Worm (Caenorhabditis elegans) whole organism, late embryonic: Measurements from ENCODE around the gene R02D5.7.

Experiments
- C08G9.2 ChIP-seq: sonication (generic microtip); optimal IDR thresholded peaks from 2 replicates; lab custom pipeline; 2016; ENCODE audit warnings: mild to moderate bottlenecking, missing genetic modification characterization, moderate library complexity, missing compliant biosample characterization
- F13H6.1 ChIP-seq: sonication (generic microtip); optimal IDR thresholded peaks from 2 replicates; lab custom pipeline; 2016; ENCODE audit warnings: missing genetic modification characterization, missing compliant biosample characterization
- ama-1 ChIP-seq: fragments of 150-350 bp; optimal IDR thresholded peaks from 2 replicates; lab custom pipeline; 2014
- ceh-14 ChIP-seq: sonication (generic microtip); optimal IDR thresholded peaks from 2 replicates; lab custom pipeline; 2016; ENCODE audit warnings: missing genotype, missing genetic modification characterization, missing compliant biosample characterization
- ceh-22 ChIP-seq: sonication (generic microtip); optimal IDR thresholded peaks from 2 replicates; lab custom pipeline; 2017; ENCODE audit warnings: missing biosample characterization, missing genetic modification characterization
- ceh-30 ChIP-seq: fragments of 150-350 bp; optimal IDR thresholded peaks from 2 replicates; lab custom pipeline; 2014; ENCODE audit warnings: missing biosample characterization, missing genetic modification characterization
- ceh-31 ChIP-seq: sonication (generic microtip); optimal IDR thresholded peaks from 2 replicates; lab custom pipeline; 2016; ENCODE audit warnings: missing genetic modification characterization, missing compliant biosample characterization
- ceh-34 ChIP-seq: sonication (generic microtip); optimal IDR thresholded peaks from 2 replicates; lab custom pipeline; 2016; ENCODE audit warnings: mild to moderate bottlenecking, missing genetic modification characterization, missing compliant biosample characterization
- ceh-45 ChIP-seq: fragments of 200-800 bp; sonication (Bioruptor generic); IDR thresholded peaks from 2 replicates; pipeline ENCODE4 v1.3.6; 2022; ENCODE audit warnings: missing genetic modification reagents, missing genetic modification characterization, missing compliant biosample characterization
- ceh-48 ChIP-seq: sonication (generic microtip); optimal IDR thresholded peaks from 2 replicates; lab custom pipeline; 2016; ENCODE audit warnings: missing genetic modification characterization, inconsistent platforms, missing compliant biosample characterization
- ceh-6 ChIP-seq: fragments of 200-800 bp; sonication (Bioruptor generic); optimal IDR thresholded peaks from 2 replicates; lab custom pipeline; 2018; ENCODE audit warnings: mild to moderate bottlenecking, missing genetic modification characterization, missing compliant biosample characterization
- elt-2 ChIP-seq: sonication (generic microtip); optimal IDR thresholded peaks from 2 replicates; lab custom pipeline; 2016; ENCODE audit warnings: missing genetic modification reagents, missing genetic modification characterization, missing compliant biosample characterization
- ets-4 ChIP-seq: sonication (generic microtip); optimal IDR thresholded peaks from 2 replicates; lab custom pipeline; 2016; ENCODE audit warnings: missing genetic modification characterization, missing compliant biosample characterization
- gmeb-2 ChIP-seq: sonication (generic microtip); optimal IDR thresholded peaks from 2 replicates; lab custom pipeline; 2016; ENCODE audit warnings: missing genetic modification characterization, inconsistent platforms, missing compliant biosample characterization
- hlh-13 ChIP-seq: fragments of 200-800 bp; sonication (Bioruptor generic); optimal IDR thresholded peaks from 2 replicates; lab custom pipeline; 2018; ENCODE audit warnings: mild to moderate bottlenecking, missing genetic modification characterization, missing compliant biosample characterization
- hlh-8 ChIP-seq: sonication (generic microtip); optimal IDR thresholded peaks from 2 replicates; lab custom pipeline; 2016; ENCODE audit warnings: missing genotype, missing genetic modification characterization, missing compliant biosample characterization
- mec-3 ChIP-seq: sonication (generic microtip); optimal IDR thresholded peaks from 2 replicates; lab custom pipeline; 2016; ENCODE audit warnings: borderline replicate concordance, missing genetic modification characterization, missing compliant biosample characterization
- nfya-1 ChIP-seq: sonication (generic microtip); optimal IDR thresholded peaks from 2 replicates; lab custom pipeline; 2017; ENCODE audit warnings: missing genetic modification characterization, mild to moderate bottlenecking, missing compliant biosample characterization, antibody characterized with exemption, moderate library complexity
- nhr-11 ChIP-seq: fragments of 150-350 bp; optimal IDR thresholded peaks from 2 replicates; lab custom pipeline; 2014; ENCODE audit warnings: missing biosample characterization, missing genetic modification characterization
- odd-2 ChIP-seq: sonication (generic microtip); optimal IDR thresholded peaks from 2 replicates; lab custom pipeline; 2017; ENCODE audit warnings: antibody characterized with exemption, mild to moderate bottlenecking, missing genetic modification characterization, missing compliant biosample characterization
- pax-1 ChIP-seq: fragments of 150-350 bp; optimal IDR thresholded peaks from 2 replicates; lab custom pipeline; 2014; ENCODE audit warnings: missing biosample characterization, missing genetic modification characterization
- pha-2 ChIP-seq: sonication (generic microtip); optimal IDR thresholded peaks from 2 replicates; lab custom pipeline; 2017; ENCODE audit warnings: mild to moderate bottlenecking, missing genetic modification characterization, missing compliant biosample characterization
- pqm-1 ChIP-seq: sonication (generic microtip); optimal IDR thresholded peaks from 2 replicates; lab custom pipeline; 2016; ENCODE audit warnings: missing genetic modification characterization, missing compliant biosample characterization
- sox-4 ChIP-seq: sonication (generic microtip); optimal IDR thresholded peaks from 2 replicates; lab custom pipeline; 2017; ENCODE audit warnings: mild to moderate bottlenecking, missing genetic modification characterization, inconsistent platforms, missing compliant biosample characterization
- tbx-2 ChIP-seq: sonication (generic microtip); optimal IDR thresholded peaks from 2 replicates; lab custom pipeline; 2016; ENCODE audit warnings: missing genetic modification characterization, missing compliant biosample characterization
- unc-42 ChIP-seq: sonication (generic microtip); optimal IDR thresholded peaks from 2 replicates; lab custom pipeline; 2016; ENCODE audit warnings: missing genotype, missing genetic modification characterization, missing compliant biosample characterization
- unc-86 ChIP-seq: sonication (generic microtip); optimal IDR thresholded peaks from 2 replicates; lab custom pipeline; 2016; ENCODE audit warnings: missing genetic modification characterization, missing compliant biosample characterization
- ztf-16 ChIP-seq: sonication (generic microtip); optimal IDR thresholded peaks from 2 replicates; lab custom pipeline; 2017; ENCODE audit warnings: missing genetic modification characterization, missing compliant biosample characterization

Gene R02D5.7

DNA sequence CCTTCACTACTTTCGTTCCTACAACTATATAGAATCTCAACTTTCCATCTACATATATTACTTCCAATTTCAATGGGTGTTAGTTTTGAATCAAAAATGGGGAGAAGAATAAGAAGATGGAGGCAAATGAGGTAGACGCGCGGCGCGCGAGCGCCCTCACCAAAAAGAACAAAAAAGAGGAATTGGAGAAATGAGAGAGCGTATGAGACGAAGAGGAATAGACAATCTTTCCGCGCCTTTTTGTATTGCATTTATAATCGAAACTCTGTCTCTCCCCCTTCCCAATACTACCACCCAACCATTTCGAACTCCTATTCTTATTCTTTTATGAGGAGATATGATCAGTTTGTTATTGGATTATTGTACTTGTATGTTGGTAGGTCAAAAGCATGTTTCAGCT lies 19.3 kb upstream of the R02D5.7 start:
- TF ChIP-seq ceh-45 (GFP tag; lab: Robert Waterston, UW): no peak
- peak; percentile 15 for TF ChIP-seq ceh-31 (tag; lab: Kevin White, UChicago)

DNA sequence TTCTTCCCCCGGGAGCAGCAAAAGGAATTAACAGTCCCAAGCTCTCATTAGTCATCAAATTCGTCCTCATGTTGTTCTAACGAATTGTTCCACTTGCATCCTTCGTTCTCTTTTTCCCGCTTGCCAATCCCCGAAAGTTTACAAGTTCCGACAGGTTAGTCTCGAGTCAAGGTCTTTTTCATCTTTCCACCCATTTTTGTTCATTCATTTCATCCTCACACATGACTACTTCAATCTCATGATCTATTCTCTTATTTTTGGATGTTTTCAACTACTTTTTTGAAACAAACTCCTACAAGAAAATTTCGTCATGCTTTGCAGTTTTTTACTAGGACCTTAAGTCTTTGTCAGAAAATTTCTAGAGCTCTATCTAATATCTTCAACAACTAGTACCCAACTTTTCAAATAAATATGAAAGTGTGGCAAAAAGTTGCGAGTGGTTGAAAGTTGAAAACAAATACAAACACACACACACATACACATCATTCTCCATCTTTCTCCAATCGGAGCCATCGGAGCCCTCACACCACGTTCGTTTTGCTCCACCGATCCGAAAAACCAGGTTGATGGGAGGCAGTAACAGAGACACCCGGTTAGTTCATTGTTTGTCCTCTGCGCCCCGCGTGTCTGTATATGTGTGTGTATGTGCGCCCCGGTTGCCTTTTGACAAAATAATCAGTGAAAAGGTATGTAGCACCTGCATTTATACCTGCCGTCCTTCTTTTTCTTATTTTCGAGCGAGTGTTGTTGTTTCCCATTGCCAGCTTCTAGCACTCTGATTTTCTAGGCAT lies 18.0 kb upstream of the R02D5.7 start:
- no peak for TF ChIP-seq ztf-16 (tag; lab: Kevin White, UChicago)
- TF ChIP-seq unc-86 (tag; lab: Kevin White, UChicago): no peak
- no peak for TF ChIP-seq unc-42 (tag; lab: Kevin White, UChicago)
- TF ChIP-seq odd-2 (tag; lab: Kevin White, UChicago): no peak

DNA sequence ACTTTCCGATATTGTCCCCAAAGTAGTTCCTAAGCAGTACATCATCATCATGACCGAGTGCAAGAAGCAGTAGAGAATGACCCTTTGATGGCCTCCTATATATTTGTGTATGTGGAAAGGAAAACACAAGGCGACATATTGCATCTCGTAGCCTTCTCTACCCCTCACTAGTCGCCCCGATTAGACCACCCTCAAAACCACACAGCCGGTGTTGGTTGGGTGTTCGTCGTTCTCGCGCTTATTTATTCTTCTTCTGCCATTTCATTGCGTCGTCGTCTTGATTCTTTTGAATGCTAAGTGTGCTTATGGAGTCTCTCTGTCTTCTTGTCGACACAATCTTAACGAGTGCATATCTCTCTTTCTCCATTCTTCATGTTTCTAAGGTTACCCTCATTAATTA lies 16.9 kb upstream of the R02D5.7 start:
- peak; percentile 18 for TF ChIP-seq ceh-34 (tag; lab: Kevin White, UChicago)
- TF ChIP-seq ceh-31 (tag; lab: Kevin White, UChicago): peak; percentile 29
- peak; percentile 29 for TF ChIP-seq elt-2 (tag; lab: Kevin White, UChicago)
- peak; percentile 32 for TF ChIP-seq nfya-1 (tag; lab: Kevin White, UChicago)
- no peak for TF ChIP-seq F13H6.1 (tag; lab: Kevin White, UChicago)
- TF ChIP-seq tbx-2 (tag; lab: Kevin White, UChicago): peak; percentile 40

DNA sequence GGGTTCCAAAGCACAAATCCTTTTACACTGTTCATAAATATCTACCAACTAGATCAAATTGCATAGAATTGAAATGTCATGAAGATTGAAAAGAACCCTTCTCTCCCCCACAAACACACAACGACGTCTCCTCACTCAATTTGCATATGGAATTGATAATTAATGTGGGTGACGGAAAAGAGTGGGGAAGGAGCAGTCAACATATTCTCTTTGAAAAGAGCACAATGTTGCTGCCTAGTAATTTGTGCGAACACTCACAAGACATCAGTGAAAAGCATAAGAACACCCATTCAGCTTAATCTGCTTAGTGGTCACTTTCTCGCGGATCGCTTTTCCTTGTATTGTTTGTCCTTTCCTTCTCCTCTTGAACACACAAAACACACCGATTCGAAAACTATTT lies 15.1 kb upstream of the R02D5.7 start:
- no peak for TF ChIP-seq ets-4 (tag; lab: Kevin White, UChicago)
- no peak for TF ChIP-seq ceh-48 (tag; lab: Kevin White, UChicago)
- TF ChIP-seq pqm-1: no peak
- TF ChIP-seq tbx-2 (tag; lab: Kevin White, UChicago): no peak
- peak; percentile 74 for TF ChIP-seq unc-42 (tag; lab: Kevin White, UChicago)
- peak; percentile 40 for TF ChIP-seq ceh-6
- peak; percentile 20 for TF ChIP-seq ceh-31 (tag; lab: Kevin White, UChicago)
- no peak for TF ChIP-seq ama-1 (lab: Kevin White, UChicago)
- TF ChIP-seq ceh-30 (tag; lab: Kevin White, UChicago): no peak
- no peak for TF ChIP-seq hlh-8
- TF ChIP-seq sox-4: no peak
- no peak for TF ChIP-seq gmeb-2 (tag; lab: Kevin White, UChicago)
- TF ChIP-seq pha-2: no peak

DNA sequence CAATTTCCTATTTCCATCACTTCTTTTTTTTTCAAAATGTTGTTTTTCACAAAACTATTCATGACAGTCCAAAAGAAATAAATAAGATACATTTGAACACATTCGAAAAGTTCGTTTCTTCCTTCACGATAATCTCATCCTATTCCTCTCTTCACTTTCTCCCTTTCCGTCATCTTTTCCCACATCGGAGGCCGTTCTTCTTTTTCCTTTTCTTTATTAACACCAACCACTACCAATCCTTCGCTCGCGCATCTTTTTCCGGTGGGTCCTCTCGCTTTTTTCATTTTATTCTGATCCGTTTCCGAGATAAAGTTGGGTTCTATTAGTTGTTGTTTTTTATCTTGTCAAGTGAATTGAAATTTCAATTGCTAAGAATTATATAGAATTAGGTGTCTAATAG lies 14.2 kb upstream of the R02D5.7 start:
- no peak for TF ChIP-seq hlh-8

DNA sequence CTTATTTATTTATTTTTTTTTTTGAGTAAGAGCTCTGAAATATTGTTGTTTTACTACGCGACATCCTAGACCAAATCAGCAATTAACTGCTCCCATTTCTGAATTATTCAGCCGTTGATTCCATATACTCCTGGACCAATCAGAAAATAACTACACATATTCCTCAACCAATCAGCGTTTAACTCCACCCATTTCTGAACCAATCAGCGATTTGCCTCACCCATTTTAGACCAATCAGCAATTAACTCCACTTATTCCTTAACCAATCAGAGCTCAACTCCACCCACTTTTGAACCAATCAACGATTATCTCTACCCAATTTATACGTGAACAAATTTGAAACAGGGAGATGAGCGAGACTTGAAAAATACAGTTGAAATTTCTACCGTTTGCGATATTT lies 12.4 kb upstream of the R02D5.7 start:
- TF ChIP-seq ceh-45 (GFP tag; lab: Robert Waterston, UW) (no peak), hlh-13 (GFP tag; lab: Kevin White, UChicago) (no peak), elt-2 (tag; lab: Kevin White, UChicago) (no peak), nfya-1 (tag; lab: Kevin White, UChicago) (peak; percentile 84)

DNA sequence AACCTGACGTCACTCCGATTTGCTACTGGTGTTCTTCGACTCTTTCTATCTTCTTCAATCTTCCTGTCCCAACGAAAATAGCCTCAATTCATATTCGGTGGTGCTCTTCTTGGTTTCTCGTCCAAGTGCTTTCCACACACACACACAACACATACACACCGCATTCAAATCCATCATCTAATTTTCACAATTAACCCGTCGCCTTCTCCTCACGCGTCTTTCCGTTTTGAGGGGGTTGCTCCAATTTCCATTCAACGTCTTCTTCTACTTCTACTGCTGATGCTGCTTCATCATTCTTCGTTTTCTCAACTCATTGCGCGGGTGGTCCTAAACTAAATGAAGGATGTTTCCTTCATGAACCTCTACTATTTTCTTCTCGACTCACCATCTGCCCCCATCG lies 9.8 kb upstream of the R02D5.7 start:
- TF ChIP-seq tbx-2 (tag; lab: Kevin White, UChicago): peak; percentile 46
- no peak for TF ChIP-seq F13H6.1 (tag; lab: Kevin White, UChicago)
- TF ChIP-seq pax-1: no peak
- TF ChIP-seq ceh-31 (tag; lab: Kevin White, UChicago): peak; percentile 24
- TF ChIP-seq mec-3 (tag; lab: Kevin White, UChicago): no peak
- peak; percentile 35 for TF ChIP-seq ceh-14 (tag; lab: Kevin White, UChicago)
- peak; percentile 87 for TF ChIP-seq unc-42 (tag; lab: Kevin White, UChicago)
- no peak for TF ChIP-seq nhr-11 (tag; lab: Kevin White, UChicago)
- TF ChIP-seq ceh-22 (tag; lab: Kevin White, UChicago): no peak
- TF ChIP-seq C08G9.2 (tag; lab: Kevin White, UChicago): peak; percentile 23
